Worm (Caenorhabditis elegans) whole organism, L2 larva: ENCODE data around the gene sodh-2.

Experiments
- aly-2 ChIP-seq: fragments of 150-350 bp; optimal IDR thresholded peaks from 2 replicates; lab custom pipeline; 2014; ENCODE audit warnings: missing biosample characterization, missing genetic modification characterization
- nhr-11 ChIP-seq: fragments of 150-350 bp; optimal IDR thresholded peaks from 2 replicates; lab custom pipeline; 2014; ENCODE audit warnings: missing biosample characterization, missing genetic modification characterization
- zag-1 ChIP-seq: fragments of 150-350 bp; optimal IDR thresholded peaks from 2 replicates; lab custom pipeline; 2014; ENCODE audit warnings: missing biosample characterization, missing genetic modification characterization

DNA sequence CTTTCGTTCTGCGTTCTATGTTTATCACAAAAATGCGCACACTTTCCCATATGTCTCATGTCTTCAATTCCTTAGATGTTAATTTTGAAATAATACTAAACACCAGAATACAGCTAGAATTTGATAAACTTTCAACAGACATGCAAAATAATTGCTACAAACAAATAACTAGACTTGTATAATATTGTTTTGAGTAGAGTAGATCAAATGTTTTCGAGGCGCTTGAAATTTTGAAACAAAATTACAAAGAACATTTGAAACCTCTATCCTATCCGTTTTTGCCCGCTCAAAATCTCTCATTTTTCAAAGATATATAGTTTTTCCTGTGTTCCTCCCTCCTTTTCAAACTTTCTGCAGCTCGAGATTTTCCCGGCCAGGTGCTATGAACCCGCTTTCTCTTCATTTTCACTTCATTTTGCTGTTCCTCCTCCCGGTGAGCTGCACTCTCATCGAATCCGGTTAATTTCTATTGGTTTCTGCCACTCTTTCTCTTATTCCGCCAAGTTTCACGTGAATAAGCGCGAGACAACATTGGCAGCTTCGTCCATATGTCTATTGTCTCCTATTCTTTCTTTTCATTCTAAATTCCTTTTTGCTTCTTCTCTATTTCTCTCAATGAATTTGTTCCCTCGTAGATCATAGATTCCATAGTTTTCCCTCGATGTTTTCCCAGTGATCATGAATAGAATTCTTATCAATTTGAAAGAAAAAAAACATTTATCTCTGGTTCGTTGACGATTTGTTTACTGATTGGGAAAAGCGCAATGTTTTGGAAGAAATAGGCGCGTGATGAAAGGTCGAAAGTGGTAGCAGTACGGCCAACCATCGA is 30.9 kb upstream of the sodh-2 start:
- no peak for TF ChIP-seq nhr-11 (tag; lab: Kevin White, UChicago)
- TF ChIP-seq aly-2 (tag; lab: Kevin White, UChicago): no peak
- no peak for TF ChIP-seq zag-1 (tag; lab: Kevin White, UChicago)
